Worm (Caenorhabditis elegans): ENCODE data around the gene B0228.7.

The B0228.7 gene

DNA sequence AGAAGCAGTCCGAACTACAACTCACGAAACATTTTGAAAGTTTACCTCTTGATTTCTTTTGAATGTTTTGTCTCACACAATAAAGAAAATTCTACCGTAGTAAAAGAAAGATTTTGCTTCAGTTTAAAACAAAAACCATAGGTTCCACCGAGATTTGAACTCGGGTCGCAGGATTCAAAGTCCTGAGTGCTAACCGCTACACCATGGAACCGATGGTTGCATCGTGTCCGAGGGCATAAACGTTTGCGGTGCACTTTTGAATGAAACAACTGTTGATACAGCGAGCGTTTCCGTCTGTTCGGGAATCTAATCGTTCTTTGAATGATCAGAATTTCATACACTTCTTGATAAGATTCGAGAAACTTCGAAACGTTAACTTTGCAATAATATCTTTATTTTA, 2.0 kb downstream of the B0228.7 start (continued):
- TF ChIP-seq snu-23 (GFP tag; optimal IDR thresholded peaks at IDR 0.05) (peak; percentile 84), lin-14 (GFP tag; optimal IDR thresholded peaks at IDR 0.05) (peak; percentile 66), nhr-12 (tag; optimal IDR thresholded peaks at IDR 0.05) (no peak), hpl-2 (GFP tag; optimal IDR thresholded peaks at IDR 0.05) (peak; percentile 2), tbx-2 (tag; optimal IDR thresholded peaks at IDR 0.05) (peak; percentile 48), vab-15 (tag; optimal IDR thresholded peaks at IDR 0.05) (no peak), nhr-85 (tag) (peak; percentile 88), blmp-1 (tag; optimal IDR thresholded peaks at IDR 0.05) (peak; percentile 28), irx-1 (tag; optimal IDR thresholded peaks at IDR 0.05) (peak; percentile 9), hlh-17 (GFP tag; optimal IDR thresholded peaks at IDR 0.05; ENCODE audit: borderline replicate concordance) (no peak), elt-2 (tag; optimal IDR thresholded peaks at IDR 0.05) (peak; percentile 46), nhr-71 (tag; optimal IDR thresholded peaks at IDR 0.05) (peak; percentile 83), nhr-47 (tag; optimal IDR thresholded peaks at IDR 0.05) (peak; percentile 66), lin-13 (GFP tag; optimal IDR thresholded peaks at IDR 0.05) (peak; percentile 11), ceh-8 (GFP tag; optimal IDR thresholded peaks at IDR 0.05) (no peak), zag-1 (tag; optimal IDR thresholded peaks at IDR 0.05) (no peak), nhr-90 (tag; optimal IDR thresholded peaks at IDR 0.05; ENCODE audit: poor library complexity) (peak; percentile 79), nhr-19 (GFP tag; conservative IDR thresholded peaks at IDR 0.05) (peak; percentile 97), swsn-7 (tag; optimal IDR thresholded peaks at IDR 0.05) (peak; percentile 37)

- TF ChIP-seq fkh-8 (tag; optimal IDR thresholded peaks at IDR 0.05) (peak; percentile 31), ceh-63 (GFP tag; optimal IDR thresholded peaks at IDR 0.05) (no peak), lin-14 (GFP tag; optimal IDR thresholded peaks at IDR 0.05) (peak; percentile 63), nhr-19 (GFP tag; conservative IDR thresholded peaks at IDR 0.05) (no peak), ztf-4 (tag; optimal IDR thresholded peaks at IDR 0.05) (no peak), snpc-4 (tag; optimal IDR thresholded peaks at IDR 0.05) (no peak), F16B12.6 (tag; optimal IDR thresholded peaks at IDR 0.05) (no peak)
These were observed 3.7 kb downstream of the B0228.7 start, which contains the start of the genes B0228.6 and B0228.1 for ce11 chrII:7755116-7755571. Gene B0228.6 (minus strand): TSS chrII:7755166. Gene B0228.1 (plus strand): TSS chrII:7755343.

ce11 chrII:7753500-7753899, 5.3 kb downstream of the B0228.7 start, which contains the start of gene trx-1:
Gene trx-1 (minus strand): TSS chrII:7753600.
- no peak for TF ChIP-seq unc-98 (GFP tag; IDR thresholded peaks at IDR 0.05)
- TF ChIP-seq egl-13 (tag; optimal IDR thresholded peaks at IDR 0.05) = no peak

DNA sequence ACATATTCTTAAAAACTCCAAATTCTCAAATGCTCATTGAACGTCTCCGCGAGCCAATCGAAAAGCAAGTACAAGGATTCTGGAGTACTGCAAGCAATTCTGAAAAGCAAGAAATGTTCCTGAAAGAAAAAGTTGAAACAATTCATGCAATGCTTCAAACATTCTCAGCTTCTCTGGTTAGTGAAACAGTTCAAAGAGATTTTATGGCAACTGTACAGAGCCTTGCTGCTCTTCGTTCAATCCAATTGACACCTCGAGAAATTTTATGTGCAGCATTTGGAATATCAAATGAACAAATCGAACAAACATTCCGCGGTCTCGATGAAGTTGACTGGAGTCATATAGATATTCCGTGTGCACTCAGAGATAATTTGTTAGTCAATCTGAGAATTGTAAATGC, 22.1 kb downstream of the B0228.7 start:
- no peak for TF ChIP-seq fkh-8 (tag; optimal IDR thresholded peaks at IDR 0.05)
- no peak for TF ChIP-seq pqm-1 (tag; optimal IDR thresholded peaks at IDR 0.05)
- no peak for TF ChIP-seq dsc-1 (tag; optimal IDR thresholded peaks at IDR 0.05)
- no peak for TF ChIP-seq xbp-1 (tag; optimal IDR thresholded peaks at IDR 0.05)

ce11 chrII:7724603-7725002, 34.2 kb downstream of the B0228.7 start, which contains the start of gene cpna-2:
Gene cpna-2 (plus strand): TSS chrII:7724903.
- TF ChIP-seq alr-1 (tag; optimal IDR thresholded peaks at IDR 0.05; ENCODE audit: borderline replicate concordance) (no peak), aly-2 (tag; optimal IDR thresholded peaks at IDR 0.05) (no peak), sox-4 (tag; optimal IDR thresholded peaks at IDR 0.05) (no peak), tlp-1 (tag; optimal IDR thresholded peaks at IDR 0.05) (no peak), ztf-11 (tag; optimal IDR thresholded peaks at IDR 0.05) (no peak), mdl-1 (tag; optimal IDR thresholded peaks at IDR 0.05) (no peak), ama-1 (optimal IDR thresholded peaks at IDR 0.05) (no peak), nhr-84 (tag; optimal IDR thresholded peaks at IDR 0.05) (no peak), unc-62 (GFP tag; optimal IDR thresholded peaks at IDR 0.05) (no peak), ceh-63 (GFP tag; optimal IDR thresholded peaks at IDR 0.05) (no peak), nhr-20 (tag; optimal IDR thresholded peaks at IDR 0.05) (no peak), egl-13 (tag; optimal IDR thresholded peaks at IDR 0.05) (no peak)
